Worm (Caenorhabditis elegans): ENCODE results near the gene ZK930.2.
A peak's percentile ranks its signal among the peaks of the same experiment; 100 is the strongest.

The ZK930.2 gene

DNA sequence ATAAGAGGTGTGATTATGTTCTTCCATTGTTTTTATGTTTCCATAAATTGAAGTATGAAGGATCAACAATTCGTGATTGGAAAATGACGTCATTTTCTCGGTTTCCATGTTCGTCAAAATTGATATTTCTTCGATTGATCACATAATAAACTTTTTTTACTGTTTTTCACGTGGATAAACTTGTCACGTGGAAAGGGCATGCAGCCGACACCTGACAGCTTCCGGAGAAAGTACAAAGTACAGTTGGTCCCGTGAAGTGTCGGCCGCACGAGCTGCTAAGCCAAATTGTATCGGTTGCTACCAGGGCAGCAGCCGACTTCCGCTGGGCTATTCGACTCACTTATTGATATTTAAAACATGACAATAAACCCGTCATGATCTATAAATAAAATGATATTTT, 51.6 kb downstream of the ZK930.2 start:
- TF ChIP-seq daf-8 (GFP tag; IDR thresholded peaks at IDR 0.05) (no peak), dmd-6 (GFP tag; IDR thresholded peaks at IDR 0.05) (peak; percentile 55), unc-62 (GFP tag; optimal IDR thresholded peaks at IDR 0.05 in 1 of 2) (peak in 1 of 2 experiments; percentile 53), unc-62 (tag; optimal IDR thresholded peaks at IDR 0.05) (no peak), hlh-11 (tag; optimal IDR thresholded peaks at IDR 0.05) (peak; percentile 69), nhr-102 (tag; optimal IDR thresholded peaks at IDR 0.05) (no peak), nhr-48 (tag; optimal IDR thresholded peaks at IDR 0.05) (peak; percentile 66), zag-1 (tag; optimal IDR thresholded peaks at IDR 0.05) (no peak), cey-2 (tag; optimal IDR thresholded peaks at IDR 0.05; ENCODE audit: borderline replicate concordance, insufficient read depth) (no peak), hlh-30 (tag; optimal IDR thresholded peaks at IDR 0.05; ENCODE audit: insufficient read depth) (peak; percentile 21), mxl-2 (GFP tag; conservative IDR thresholded peaks at IDR 0.05) (0 out of 2 replicates have a peak, but pooled peaks have one; percentile 23)

All from whole organism, L4 larva.